Worm (Caenorhabditis elegans) whole organism, late embryonic: ENCODE measurements around the gene gst-29.
"Not testable (repeated sequence)": the region's sequence is repeated elsewhere in the genome, so short reads cannot be mapped to it uniquely, and the experiment has no call there.

Experiments used
- C08G9.2 ChIP-seq: sonication (generic microtip); optimal IDR thresholded peaks from 2 replicates; lab custom pipeline; 2016; ENCODE audit warnings: mild to moderate bottlenecking, missing genetic modification characterization, moderate library complexity, missing compliant biosample characterization
- C38D4.7 ChIP-seq: fragments of 200-800 bp; sonication (Bioruptor generic); optimal IDR thresholded peaks from 2 replicates; lab custom pipeline; 2018; ENCODE audit warnings: mild to moderate bottlenecking, missing genetic modification characterization, moderate library complexity, missing compliant biosample characterization
- F13H6.1 ChIP-seq: sonication (generic microtip); optimal IDR thresholded peaks from 2 replicates; lab custom pipeline; 2016; ENCODE audit warnings: missing genetic modification characterization, missing compliant biosample characterization
- K09A11.1 ChIP-seq: sonication (generic microtip); optimal IDR thresholded peaks from 2 replicates; lab custom pipeline; 2017; ENCODE audit warnings: antibody characterized with exemption, mild to moderate bottlenecking, missing genetic modification characterization, missing compliant biosample characterization; ENCODE audit not compliant: insufficient read depth
- T23F11.4 ChIP-seq: fragments of 200-800 bp; sonication (Bioruptor generic); optimal IDR thresholded peaks from 2 replicates; lab custom pipeline; 2018; ENCODE audit warnings: mild to moderate bottlenecking, missing genetic modification characterization, missing compliant biosample characterization
- ahr-1 ChIP-seq: sonication (generic microtip); optimal IDR thresholded peaks from 2 replicates; lab custom pipeline; 2016; ENCODE audit warnings: missing genetic modification characterization, missing compliant biosample characterization
- ama-1 ChIP-seq: fragments of 150-350 bp; optimal IDR thresholded peaks from 2 replicates; lab custom pipeline; 2014
- ceh-18 ChIP-seq: sonication (generic microtip); optimal IDR thresholded peaks from 2 replicates; lab custom pipeline; 2016; ENCODE audit warnings: missing genetic modification characterization, missing compliant biosample characterization
- ceh-2 ChIP-seq: sonication (generic microtip); optimal IDR thresholded peaks from 2 replicates; lab custom pipeline; 2016; ENCODE audit warnings: missing genotype, missing genetic modification characterization, missing compliant biosample characterization
- ceh-22 ChIP-seq: sonication (generic microtip); optimal IDR thresholded peaks from 2 replicates; lab custom pipeline; 2017; ENCODE audit warnings: missing biosample characterization, missing genetic modification characterization
- ceh-24 ChIP-seq: sonication (generic microtip); optimal IDR thresholded peaks from 2 replicates; lab custom pipeline; 2016; ENCODE audit warnings: mild to moderate bottlenecking, missing genetic modification characterization, missing compliant biosample characterization
- ceh-30 ChIP-seq: fragments of 150-350 bp; optimal IDR thresholded peaks from 2 replicates; lab custom pipeline; 2014; ENCODE audit warnings: missing biosample characterization, missing genetic modification characterization
- ceh-31 ChIP-seq: sonication (generic microtip); optimal IDR thresholded peaks from 2 replicates; lab custom pipeline; 2016; ENCODE audit warnings: missing genetic modification characterization, missing compliant biosample characterization
- ceh-34 ChIP-seq: sonication (generic microtip); optimal IDR thresholded peaks from 2 replicates; lab custom pipeline; 2016; ENCODE audit warnings: mild to moderate bottlenecking, missing genetic modification characterization, missing compliant biosample characterization
- ceh-45 ChIP-seq: fragments of 200-800 bp; sonication (Bioruptor generic); IDR thresholded peaks from 2 replicates; pipeline ENCODE4 v1.3.6; 2022; ENCODE audit warnings: missing genetic modification reagents, missing genetic modification characterization, missing compliant biosample characterization
- ceh-48 ChIP-seq: sonication (generic microtip); optimal IDR thresholded peaks from 2 replicates; lab custom pipeline; 2016; ENCODE audit warnings: missing genetic modification characterization, inconsistent platforms, missing compliant biosample characterization
- elt-2 ChIP-seq: sonication (generic microtip); optimal IDR thresholded peaks from 2 replicates; lab custom pipeline; 2016; ENCODE audit warnings: missing genetic modification reagents, missing genetic modification characterization, missing compliant biosample characterization
- fkh-6 ChIP-seq: sonication (generic microtip); optimal IDR thresholded peaks from 2 replicates; lab custom pipeline; 2016; ENCODE audit warnings: missing genetic modification characterization, missing compliant biosample characterization
- gmeb-2 ChIP-seq: sonication (generic microtip); optimal IDR thresholded peaks from 2 replicates; lab custom pipeline; 2016; ENCODE audit warnings: missing genetic modification characterization, inconsistent platforms, missing compliant biosample characterization
- hlh-13 ChIP-seq: fragments of 200-800 bp; sonication (Bioruptor generic); optimal IDR thresholded peaks from 2 replicates; lab custom pipeline; 2018; ENCODE audit warnings: mild to moderate bottlenecking, missing genetic modification characterization, missing compliant biosample characterization
- hlh-6 ChIP-seq: sonication (generic microtip); optimal IDR thresholded peaks from 2 replicates; lab custom pipeline; 2016; ENCODE audit warnings: missing genotype, missing genetic modification characterization, missing compliant biosample characterization
- lim-6 ChIP-seq: sonication (generic microtip); optimal IDR thresholded peaks from 2 replicates; lab custom pipeline; 2016; ENCODE audit warnings: missing genetic modification characterization, missing compliant biosample characterization
- lin-11 ChIP-seq: fragments of 200-800 bp; sonication (Bioruptor generic); optimal IDR thresholded peaks from 2 replicates; lab custom pipeline; 2018; ENCODE audit warnings: mild to moderate bottlenecking, missing genetic modification characterization, missing compliant biosample characterization
- madf-2 ChIP-seq: sonication (generic microtip); optimal IDR thresholded peaks from 2 replicates; lab custom pipeline; 2017; ENCODE audit warnings: missing genetic modification characterization, missing compliant biosample characterization
- mec-3 ChIP-seq: sonication (generic microtip); optimal IDR thresholded peaks from 2 replicates; lab custom pipeline; 2016; ENCODE audit warnings: borderline replicate concordance, missing genetic modification characterization, missing compliant biosample characterization
- nhr-11 ChIP-seq: fragments of 150-350 bp; optimal IDR thresholded peaks from 2 replicates; lab custom pipeline; 2014; ENCODE audit warnings: missing biosample characterization, missing genetic modification characterization
- npax-4 ChIP-seq: sonication (generic microtip); optimal IDR thresholded peaks from 2 replicates; lab custom pipeline; 2016; ENCODE audit warnings: missing genetic modification characterization, missing compliant biosample characterization
- odd-2 ChIP-seq: sonication (generic microtip); optimal IDR thresholded peaks from 2 replicates; lab custom pipeline; 2017; ENCODE audit warnings: antibody characterized with exemption, mild to moderate bottlenecking, missing genetic modification characterization, missing compliant biosample characterization
- pag-3 ChIP-seq: sonication (generic microtip); optimal IDR thresholded peaks from 2 replicates; lab custom pipeline; 2016; ENCODE audit warnings: missing compliant biosample characterization, missing genetic modification characterization, borderline replicate concordance
- pha-2 ChIP-seq: sonication (generic microtip); optimal IDR thresholded peaks from 2 replicates; lab custom pipeline; 2017; ENCODE audit warnings: mild to moderate bottlenecking, missing genetic modification characterization, missing compliant biosample characterization
- pha-4 ChIP-seq: fragments of 150-350 bp; optimal IDR thresholded peaks from 2 replicates; lab custom pipeline; 2018; ENCODE audit warnings: missing biosample characterization, missing genetic modification reagents, missing genetic modification characterization
- ref-2 ChIP-seq: sonication (generic microtip); optimal IDR thresholded peaks from 2 replicates; lab custom pipeline; 2016; ENCODE audit warnings: missing genetic modification characterization, missing compliant biosample characterization
- sdc-2 ChIP-seq: sonication (generic microtip); optimal IDR thresholded peaks from 2 replicates; lab custom pipeline; 2016; ENCODE audit warnings: missing genotype, missing genetic modification characterization, missing compliant biosample characterization
- sox-2 ChIP-seq: fragments of 200-800 bp; sonication (Bioruptor generic); IDR thresholded peaks from 2 replicates; pipeline ENCODE4 v1.3.6; 2022; ENCODE audit warnings: missing genetic modification reagents, missing genetic modification characterization, missing compliant biosample characterization
- sox-4 ChIP-seq: sonication (generic microtip); optimal IDR thresholded peaks from 2 replicates; lab custom pipeline; 2017; ENCODE audit warnings: mild to moderate bottlenecking, missing genetic modification characterization, inconsistent platforms, missing compliant biosample characterization
- syd-9 ChIP-seq: sonication (generic microtip); optimal IDR thresholded peaks from 2 replicates; lab custom pipeline; 2016; ENCODE audit warnings: mild to moderate bottlenecking, missing genetic modification characterization, moderate library complexity, missing compliant biosample characterization
- tbx-2 ChIP-seq: sonication (generic microtip); optimal IDR thresholded peaks from 2 replicates; lab custom pipeline; 2016; ENCODE audit warnings: missing genetic modification characterization, missing compliant biosample characterization
- tbx-7 ChIP-seq: sonication (generic microtip); optimal IDR thresholded peaks from 2 replicates; lab custom pipeline; 2016; ENCODE audit warnings: missing genotype, missing genetic modification characterization, missing compliant biosample characterization
- ttx-3 ChIP-seq: sonication (generic microtip); optimal IDR thresholded peaks from 2 replicates; lab custom pipeline; 2016; ENCODE audit warnings: missing genetic modification reagents, missing genetic modification characterization, missing compliant biosample characterization
- unc-55 ChIP-seq: sonication (generic microtip); optimal IDR thresholded peaks from 2 replicates; lab custom pipeline; 2017; ENCODE audit warnings: missing biosample characterization, missing genetic modification reagents, missing genetic modification characterization
- unc-86 ChIP-seq: sonication (generic microtip); optimal IDR thresholded peaks from 2 replicates; lab custom pipeline; 2016; ENCODE audit warnings: missing genetic modification characterization, missing compliant biosample characterization
- zip-5 ChIP-seq: sonication (generic microtip); optimal IDR thresholded peaks from 2 replicates; lab custom pipeline; 2016; ENCODE audit warnings: missing genetic modification characterization, missing compliant biosample characterization

Gene gst-29

DNA sequence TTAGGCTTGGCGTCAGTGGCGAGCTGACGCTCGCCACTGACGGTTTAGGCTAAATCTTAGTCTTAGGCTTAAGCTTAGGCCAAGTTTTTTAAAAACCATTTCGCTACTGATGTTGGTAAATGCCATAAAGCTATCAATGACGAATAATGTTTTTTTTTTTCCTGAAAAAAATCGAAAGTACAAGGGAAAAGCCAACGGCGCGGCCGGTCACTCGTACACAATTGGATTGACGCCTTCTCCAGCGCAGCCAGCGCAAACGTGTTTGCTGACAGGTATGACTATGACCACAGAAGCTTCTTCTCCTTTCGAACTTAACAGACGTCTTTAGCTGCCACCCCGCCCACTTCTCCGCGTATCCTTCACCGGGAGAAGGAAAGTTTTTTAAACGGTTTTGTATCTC is 24.1 kb downstream of the gst-29 start, which contains the start of gene Y53F4B.27:
Y53F4B.27 (plus strand) TSS at position 301 of the 400 bp plus-strand sequence.
- no peak for TF ChIP-seq tbx-7 (tag; lab: Kevin White, UChicago)
- no peak for TF ChIP-seq T23F11.4 (GFP tag; lab: Kevin White, UChicago)
- TF ChIP-seq, all 69 proteins: peak for 0

DNA sequence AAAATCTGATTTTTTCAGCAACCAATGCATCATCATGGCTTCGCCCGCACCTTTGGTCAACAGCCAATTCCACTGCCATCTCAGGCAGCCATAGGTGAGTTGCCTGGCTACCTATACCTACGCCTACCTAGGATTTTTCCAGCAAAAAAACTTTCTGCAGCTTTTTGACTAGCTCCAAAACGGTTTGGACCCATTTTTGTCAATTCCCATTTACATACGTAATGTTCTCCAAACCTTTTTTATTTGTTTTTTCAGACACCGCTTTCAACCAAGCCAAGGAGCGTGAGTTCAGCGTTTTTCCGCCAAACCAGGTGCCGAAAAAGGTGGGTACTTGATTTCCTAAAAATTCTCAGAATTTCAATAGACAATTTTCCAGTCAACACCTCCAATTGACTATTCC is 25.9 kb downstream of the gst-29 start:
- TF ChIP-seq tbx-2 (tag; lab: Kevin White, UChicago) = no peak
- TF ChIP-seq pha-4 = no peak
- no peak for TF ChIP-seq T23F11.4 (GFP tag; lab: Kevin White, UChicago)
- TF ChIP-seq ceh-2 = no peak
- TF ChIP-seq elt-2 = no peak
- no peak for TF ChIP-seq ceh-34 (tag; lab: Kevin White, UChicago)
- TF ChIP-seq ceh-48 (tag; lab: Kevin White, UChicago) = no peak
- TF ChIP-seq unc-86 (tag; lab: Kevin White, UChicago) = no peak
- no peak for TF ChIP-seq odd-2 (tag; lab: Kevin White, UChicago)
- TF ChIP-seq madf-2 (tag; lab: Kevin White, UChicago) = no peak
- no peak for TF ChIP-seq ceh-22
- TF ChIP-seq ahr-1 (tag; lab: Kevin White, UChicago) = no peak
- no peak for TF ChIP-seq zip-5 (tag; lab: Kevin White, UChicago)
- TF ChIP-seq hlh-13 = no peak
- no peak for TF ChIP-seq sdc-2
- no peak for TF ChIP-seq fkh-6
- TF ChIP-seq ceh-30 (tag; lab: Kevin White, UChicago) = no peak
- TF ChIP-seq lin-11 (tag; lab: Kevin White, UChicago) = no peak

DNA sequence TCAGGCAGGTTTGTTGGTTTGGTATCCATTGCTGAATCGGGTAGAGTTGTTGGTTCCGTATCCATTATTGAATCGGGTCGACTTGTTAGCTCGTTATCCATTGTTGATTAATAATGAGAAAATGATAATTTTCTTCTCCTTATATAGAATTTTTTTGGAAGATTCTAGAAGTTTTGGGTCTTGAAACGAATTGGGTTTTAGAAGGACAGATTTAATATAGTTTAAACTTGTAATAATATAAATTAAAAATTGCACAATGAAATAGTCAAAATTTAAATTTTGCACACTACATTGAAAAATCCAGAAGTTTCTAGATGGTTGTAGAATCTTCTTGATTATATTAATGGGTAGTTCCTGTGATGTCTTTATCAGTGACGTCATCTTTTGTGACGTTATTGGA is 28.8 kb downstream of the gst-29 start, which contains the start of gene Y53F4B.26:
Y53F4B.26 (minus strand) TSS at position 101 of the 400 bp plus-strand sequence.
- not testable (repeated sequence) for TF ChIP-seq C08G9.2; madf-2 (tag; lab: Kevin White, UChicago); hlh-13

DNA sequence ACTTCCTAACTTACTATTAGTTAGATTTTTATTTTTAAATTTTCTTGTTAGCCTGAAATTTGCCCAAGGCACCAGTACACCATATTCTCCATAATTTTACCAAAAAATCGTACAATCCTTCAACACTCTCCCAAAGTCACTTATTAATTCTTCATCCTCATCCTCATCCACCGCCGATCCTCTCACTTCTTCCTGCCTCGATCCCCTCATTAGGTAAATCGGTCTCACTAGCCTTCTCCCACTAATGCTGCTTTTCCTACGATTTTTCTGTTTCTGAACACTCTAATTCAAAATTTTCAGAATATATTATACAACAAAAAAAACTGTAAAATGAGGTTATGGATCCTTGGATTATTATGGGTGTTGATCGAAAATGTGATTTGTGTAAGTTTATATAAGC is 33.8 kb downstream of the gst-29 start, which contains the start of gene Y53F4B.25:
Y53F4B.25 (plus strand) TSS at position 301 of the 400 bp plus-strand sequence.
- no peak for TF ChIP-seq unc-55
- TF ChIP-seq ceh-31 = no peak
- no peak for TF ChIP-seq pag-3 (tag; lab: Kevin White, UChicago)
- TF ChIP-seq nhr-11 (tag; lab: Kevin White, UChicago) = no peak
- no peak for TF ChIP-seq C08G9.2
- TF ChIP-seq lim-6 (tag; lab: Kevin White, UChicago) = no peak
- no peak for TF ChIP-seq syd-9 (tag; lab: Kevin White, UChicago)
- TF ChIP-seq pha-2 (tag; lab: Kevin White, UChicago) = no peak
- TF ChIP-seq ceh-45 (GFP tag; lab: Robert Waterston, UW) = no peak
- no peak for TF ChIP-seq ama-1 (lab: Kevin White, UChicago)
- no peak for TF ChIP-seq T23F11.4 (GFP tag; lab: Kevin White, UChicago)

DNA sequence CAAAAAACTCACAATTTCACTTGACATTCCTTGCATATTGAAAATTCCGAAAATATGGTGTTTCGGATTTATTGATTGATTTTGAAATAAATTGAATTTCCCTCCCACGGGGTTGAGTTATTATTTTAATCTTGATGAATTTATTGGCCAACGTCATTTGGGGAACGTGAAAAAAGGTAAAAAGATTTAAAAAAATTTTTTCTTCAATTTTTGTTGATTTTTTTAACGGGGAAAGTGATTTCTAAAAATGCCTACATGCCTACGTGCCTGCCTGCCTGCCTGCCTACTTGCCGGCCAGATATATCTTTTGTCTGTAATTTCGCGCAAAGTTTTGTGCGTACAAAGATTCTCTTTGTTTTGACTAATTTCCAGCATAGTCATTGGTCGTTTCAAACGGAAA is 35.3 kb downstream of the gst-29 start, which contains the start of gene Y53F4B.24:
Y53F4B.24 (minus strand) TSS at position 101 of the 400 bp plus-strand sequence.
- TF ChIP-seq C38D4.7 (GFP tag; lab: Kevin White, UChicago) (no peak), ref-2 (tag; lab: Kevin White, UChicago) (no peak), pag-3 (tag; lab: Kevin White, UChicago) (no peak), sox-4 (tag; lab: Kevin White, UChicago) (no peak)

DNA sequence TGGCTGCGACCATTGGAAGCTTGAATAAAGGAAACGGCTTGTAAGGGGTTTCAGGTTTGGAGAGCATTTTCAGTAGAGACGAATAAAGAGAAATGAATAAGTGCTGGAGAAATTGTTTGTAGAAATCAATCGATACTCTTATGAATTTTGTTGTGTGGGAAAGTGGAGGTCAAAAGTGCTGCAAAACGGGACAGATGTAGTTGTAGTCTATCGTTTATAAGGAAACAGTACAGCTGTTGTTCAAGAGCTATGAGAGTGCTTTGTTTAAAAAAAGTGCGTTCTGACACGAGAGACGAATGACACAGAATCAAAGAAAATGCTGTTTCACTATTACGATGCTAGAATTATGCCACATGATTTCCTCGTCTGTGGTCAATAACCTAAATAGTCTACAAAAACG is 39.1 kb downstream of the gst-29 start, which contains the start of gene Y53F4B.62:
Y53F4B.62 (minus strand) TSS at position 101 of the 400 bp plus-strand sequence.
- no peak for TF ChIP-seq ceh-18
- no peak for TF ChIP-seq ceh-30 (tag; lab: Kevin White, UChicago)
- TF ChIP-seq ceh-34 (tag; lab: Kevin White, UChicago) = no peak
- no peak for TF ChIP-seq ttx-3
- TF ChIP-seq odd-2 (tag; lab: Kevin White, UChicago) = no peak
- no peak for TF ChIP-seq madf-2 (tag; lab: Kevin White, UChicago)
- no peak for TF ChIP-seq pag-3 (tag; lab: Kevin White, UChicago)
- no peak for TF ChIP-seq hlh-6 (tag; lab: Kevin White, UChicago)
- no peak for TF ChIP-seq mec-3 (tag; lab: Kevin White, UChicago)
- no peak for TF ChIP-seq sox-2 (GFP tag; lab: Robert Waterston, UW)
- TF ChIP-seq lim-6 (tag; lab: Kevin White, UChicago) = no peak
- TF ChIP-seq F13H6.1 (tag; lab: Kevin White, UChicago) = no peak
- TF ChIP-seq K09A11.1 (tag; lab: Kevin White, UChicago) = no peak
- no peak for TF ChIP-seq gmeb-2 (tag; lab: Kevin White, UChicago)
- no peak for TF ChIP-seq C38D4.7 (GFP tag; lab: Kevin White, UChicago)
- TF ChIP-seq ceh-24 = no peak
- no peak for TF ChIP-seq tbx-2 (tag; lab: Kevin White, UChicago)
- TF ChIP-seq npax-4 (tag; lab: Kevin White, UChicago) = no peak
- no peak for TF ChIP-seq T23F11.4 (GFP tag; lab: Kevin White, UChicago)
